Fruit fly (Drosophila melanogaster) whole organism, embryonic: Measurements from ENCODE around the gene CG34008.

Experiments
- CG11093 ChIP-seq: fragments of 200-800 bp; sonication (Bioruptor generic); IDR thresholded peaks from 3 replicates; pipeline ENCODE4 v1.3.6; 2022; ENCODE audit warnings: missing biosample characterization, missing genetic modification characterization
- CG11695 ChIP-seq: fragments of 200-800 bp; sonication (Bioruptor generic); IDR thresholded peaks from 3 replicates; pipeline ENCODE4 v1.3.6; 2022; ENCODE audit warnings: missing biosample characterization, missing genetic modification characterization
- CG12391 ChIP-seq: fragments of 200-800 bp; sonication (Bioruptor generic); optimal IDR thresholded peaks from 3 replicates; lab custom pipeline; 2018; ENCODE audit warnings: missing biosample characterization, mild to moderate bottlenecking, missing genetic modification characterization, moderate library complexity
- CG13123 ChIP-seq: fragments of 200-800 bp; sonication (Bioruptor generic); optimal IDR thresholded peaks from 2 replicates; lab custom pipeline; 2016; ENCODE audit warnings: missing biosample characterization, missing genetic modification characterization
- CG13775 ChIP-seq: fragments of 200-800 bp; sonication (Bioruptor generic); optimal IDR thresholded peaks from 3 replicates; lab custom pipeline; 2017; ENCODE audit warnings: missing biosample characterization, mild to moderate bottlenecking, missing genetic modification characterization
- CG17568 ChIP-seq: fragments of 200-800 bp; sonication (Bioruptor generic); optimal IDR thresholded peaks from 2 replicates; lab custom pipeline; 2018; ENCODE audit warnings: missing biosample characterization, mild to moderate bottlenecking, missing genetic modification characterization, moderate library complexity
- CG1792 ChIP-seq: fragments of 200-800 bp; sonication (Bioruptor generic); optimal IDR thresholded peaks from 2 replicates; lab custom pipeline; 2016; ENCODE audit warnings: missing biosample characterization, missing genetic modification characterization
- CG32532 ChIP-seq: fragments of 200-800 bp; sonication (Bioruptor generic); IDR thresholded peaks from 2 replicates; pipeline ENCODE4 v1.3.6; 2022; ENCODE audit warnings: missing biosample characterization, missing genetic modification characterization
- CG3726 ChIP-seq: fragments of 200-800 bp; sonication (Bioruptor generic); IDR thresholded peaks from 3 replicates; pipeline ENCODE4, ENCODE4 v1.3.6; 2022; ENCODE audit warnings: missing biosample characterization, missing genetic modification characterization
- CG6654 ChIP-seq: fragments of 200-800 bp; sonication (Bioruptor generic); optimal IDR thresholded peaks from 2 replicates; lab custom pipeline; 2017; ENCODE audit warnings: missing biosample characterization, mild to moderate bottlenecking, missing genetic modification characterization
- CG6683 ChIP-seq: fragments of 200-800 bp; sonication (Bioruptor generic); optimal IDR thresholded peaks from 2 replicates; lab custom pipeline; 2017; ENCODE audit warnings: missing biosample characterization, mild to moderate bottlenecking, missing genetic modification characterization, missing genetic modification reagents
- CG7556 ChIP-seq: fragments of 200-800 bp; sonication (Bioruptor generic); optimal IDR thresholded peaks from 2 replicates; lab custom pipeline; 2017; ENCODE audit warnings: missing biosample characterization, mild to moderate bottlenecking, missing genetic modification characterization
- CG8290 ChIP-seq, 3 experiments: fragments of 200-800 bp; sonication (Bioruptor generic); optimal IDR thresholded peaks; 2 replicates each; lab custom pipeline; 2016 to 2019; ENCODE audit warnings: missing biosample characterization in 3 of 3, missing genetic modification characterization in 3 of 3, mild to moderate bottlenecking in 2 of 3, moderate library complexity in 1 of 3
- CG8944 ChIP-seq: fragments of 200-800 bp; sonication (Bioruptor generic); optimal IDR thresholded peaks from 3 replicates; lab custom pipeline; 2016; ENCODE audit warnings: missing biosample characterization, missing genetic modification characterization
- D ChIP-seq, 2 experiments: fragments of 200-800 bp in 1 of 2; fragments of >200 bp in 1 of 2; sonication (Bioruptor generic) in 1 of 2; optimal IDR thresholded peaks; 2 replicates in 1 of 2; 3 replicates in 1 of 2; lab custom pipeline; 2017; ENCODE audit warnings: mild to moderate bottlenecking in 1 of 2, missing biosample characterization in 1 of 2, missing genetic modification characterization in 1 of 2, missing genetic modification reagents in 1 of 2
- D19B ChIP-seq: fragments of 200-800 bp; sonication (Bioruptor generic); optimal IDR thresholded peaks from 2 replicates; lab custom pipeline; 2017; ENCODE audit warnings: missing biosample characterization, mild to moderate bottlenecking, missing genetic modification characterization
- Doc3 ChIP-seq: fragments of 200-800 bp; sonication (Bioruptor generic); IDR thresholded peaks from 3 replicates; pipeline ENCODE4 v1.3.6; 2022; ENCODE audit warnings: missing biosample characterization, missing genetic modification characterization; ENCODE audit not compliant: partially characterized antibody
- E2f1 ChIP-seq: fragments of 200-800 bp; sonication (Bioruptor generic); IDR thresholded peaks from 2 replicates; pipeline ENCODE4 v1.3.6; 2022; ENCODE audit warnings: missing biosample characterization, missing genetic modification characterization
- Fer3 ChIP-seq: fragments of 200-800 bp; sonication (Bioruptor generic); optimal IDR thresholded peaks from 2 replicates; lab custom pipeline; 2018; ENCODE audit warnings: missing biosample characterization, mild to moderate bottlenecking, missing genetic modification characterization, moderate library complexity
- H2.0 ChIP-seq: fragments of 200-800 bp; sonication (Bioruptor generic); IDR thresholded peaks from 2 replicates; pipeline ENCODE4 v1.3.6; 2022; ENCODE audit warnings: missing biosample characterization, missing genetic modification characterization
- Lim3 ChIP-seq: fragments of 200-800 bp; sonication (Bioruptor generic); IDR thresholded peaks from 2 replicates; pipeline ENCODE4 v1.3.6; 2022; ENCODE audit warnings: missing biosample characterization, missing genetic modification characterization
- MESR4 ChIP-seq: fragments of 200-800 bp; sonication (Bioruptor generic); optimal IDR thresholded peaks from 2 replicates; lab custom pipeline; 2018; ENCODE audit warnings: missing biosample characterization, mild to moderate bottlenecking, missing genetic modification characterization, moderate library complexity
- MTF-1 ChIP-seq: fragments of 200-800 bp; sonication (Bioruptor generic); optimal IDR thresholded peaks from 2 replicates; lab custom pipeline; 2018; ENCODE audit warnings: missing biosample characterization, mild to moderate bottlenecking, missing genetic modification characterization, borderline replicate concordance
- Mad ChIP-seq: fragments of 200-800 bp; sonication (Bioruptor generic); optimal IDR thresholded peaks from 2 replicates; lab custom pipeline; 2016; ENCODE audit warnings: missing biosample characterization, missing genetic modification characterization
- Max ChIP-seq: fragments of 200-800 bp; sonication (Bioruptor generic); optimal IDR thresholded peaks from 2 replicates; lab custom pipeline; 2016; ENCODE audit warnings: missing biosample characterization, mild to moderate bottlenecking, missing genetic modification characterization
- NFAT ChIP-seq: fragments of 200-800 bp; sonication (Bioruptor generic); IDR thresholded peaks from 2 replicates; pipeline ENCODE4 v1.3.6; 2022; ENCODE audit warnings: missing biosample characterization, missing genetic modification characterization
- Oli ChIP-seq: fragments of 200-800 bp; sonication (Bioruptor generic); optimal IDR thresholded peaks from 2 replicates; lab custom pipeline; 2018; ENCODE audit warnings: missing biosample characterization, mild to moderate bottlenecking, missing genetic modification characterization, moderate library complexity
- PHDP ChIP-seq: fragments of 200-800 bp; sonication (Bioruptor generic); optimal IDR thresholded peaks from 3 replicates; lab custom pipeline; 2018; ENCODE audit warnings: missing biosample characterization, mild to moderate bottlenecking, missing genetic modification characterization, moderate library complexity
- Rfx ChIP-seq: fragments of 200-800 bp; sonication (Bioruptor generic); IDR thresholded peaks from 2 replicates; pipeline ENCODE4 v1.3.6; 2022; ENCODE audit warnings: missing biosample characterization, missing genetic modification characterization
- Sry-δ ChIP-seq: fragments of 200-800 bp; sonication (Bioruptor generic); optimal IDR thresholded peaks from 2 replicates; lab custom pipeline; 2016; ENCODE audit warnings: missing biosample characterization, missing genetic modification characterization
- Taf1 ChIP-seq: fragments of 200-800 bp; sonication (Bioruptor generic); IDR thresholded peaks from 2 replicates; pipeline ENCODE4 v1.3.6; 2022; ENCODE audit warnings: missing biosample characterization, missing genetic modification characterization
- bowl ChIP-seq: fragments of 200-800 bp; sonication (Bioruptor generic); IDR thresholded peaks from 2 replicates; pipeline ENCODE4 v1.3.6; 2022; ENCODE audit warnings: missing biosample characterization, missing genetic modification characterization
- bsh ChIP-seq, 2 experiments: fragments of 200-800 bp; sonication (Bioruptor generic); optimal IDR thresholded peaks; 2 replicates each; lab custom pipeline; 2017 to 2018; ENCODE audit warnings: mild to moderate bottlenecking in 2 of 2, missing biosample characterization in 2 of 2, missing genetic modification characterization in 2 of 2, moderate library complexity in 1 of 2
- chinmo ChIP-seq: fragments of 200-800 bp; sonication (Bioruptor generic); IDR thresholded peaks from 4 replicates; pipeline ENCODE4 v1.3.6; 2022; ENCODE audit warnings: missing biosample characterization, missing genetic modification characterization; ENCODE audit not compliant: partially characterized antibody
- crc ChIP-seq: fragments of 200-800 bp; sonication (Bioruptor generic); optimal IDR thresholded peaks from 2 replicates; lab custom pipeline; 2016; ENCODE audit warnings: missing biosample characterization, missing genetic modification characterization
- danr ChIP-seq: fragments of 200-800 bp; sonication (Bioruptor generic); IDR thresholded peaks from 2 replicates; pipeline ENCODE4 v1.3.6; 2022; ENCODE audit warnings: missing biosample characterization, missing genetic modification characterization
- emc ChIP-seq: fragments of 200-800 bp; sonication (Bioruptor generic); optimal IDR thresholded peaks from 2 replicates; lab custom pipeline; 2016; ENCODE audit warnings: missing biosample characterization, missing genetic modification characterization
- fd102C ChIP-seq: fragments of 200-800 bp; sonication (Bioruptor generic); optimal IDR thresholded peaks from 2 replicates; lab custom pipeline; 2018; ENCODE audit warnings: missing biosample characterization, mild to moderate bottlenecking, missing genetic modification characterization, moderate library complexity
- fd96Cb ChIP-seq: fragments of 200-800 bp; sonication (Bioruptor generic); optimal IDR thresholded peaks from 2 replicates; lab custom pipeline; 2018; ENCODE audit warnings: missing biosample characterization, mild to moderate bottlenecking, missing genetic modification characterization, moderate library complexity
- lbe ChIP-seq: fragments of 200-800 bp; sonication (Bioruptor generic); optimal IDR thresholded peaks from 2 replicates; lab custom pipeline; 2016; ENCODE audit warnings: missing biosample characterization, mild to moderate bottlenecking, missing genetic modification characterization
- mld ChIP-seq: fragments of 200-800 bp; sonication (Bioruptor generic); IDR thresholded peaks from 3 replicates; pipeline ENCODE4 v1.3.6; 2022; ENCODE audit warnings: missing biosample characterization, missing genetic modification characterization; ENCODE audit not compliant: partially characterized antibody
- otp ChIP-seq: fragments of 200-800 bp; sonication (Bioruptor generic); IDR thresholded peaks from 3 replicates; pipeline ENCODE4, ENCODE4 v1.3.6; 2022; ENCODE audit warnings: missing biosample characterization, missing genetic modification characterization
- ranshi ChIP-seq: fragments of 200-800 bp; sonication (Bioruptor generic); IDR thresholded peaks from 2 replicates; pipeline ENCODE4 v1.3.6; 2022; ENCODE audit warnings: missing biosample characterization, missing genetic modification characterization
- ro ChIP-seq: fragments of 200-800 bp; sonication (Bioruptor generic); IDR thresholded peaks from 2 replicates; pipeline ENCODE4 v1.3.6; 2022; ENCODE audit warnings: missing biosample characterization, missing genetic modification characterization
- sob ChIP-seq: fragments of 200-800 bp; sonication (Bioruptor generic); IDR thresholded peaks from 2 replicates; pipeline ENCODE4 v1.3.6; 2022; ENCODE audit warnings: missing biosample characterization, missing genetic modification characterization
- tio ChIP-seq: fragments of 200-800 bp; sonication (Bioruptor generic); optimal IDR thresholded peaks from 2 replicates; lab custom pipeline; 2017; ENCODE audit warnings: missing biosample characterization, missing genetic modification characterization, inconsistent platforms
- trh ChIP-seq: fragments of 200-800 bp; sonication (Bioruptor generic); optimal IDR thresholded peaks from 2 replicates; lab custom pipeline; 2016; ENCODE audit warnings: missing biosample characterization, missing genetic modification characterization

CG34008 gene

dm6 chr3R:20587630-20588479 lies 6.5 kb upstream of the CG34008 start, which contains the start of gene Septin2 (continued):
- TF ChIP-seq Oli (tag; lab: Kevin White, UChicago) (peak; percentile 86), fd102C (GFP tag; lab: Kevin White, UChicago) (no peak), CG11093 (peak; percentile 31; the same call in 1 of the 3 replicates), Doc3 (no peak), otp (GFP tag; lab: Robert Waterston, UW) (no peak; the same call in 2 of the 3 replicates), NFAT (GFP tag; lab: Robert Waterston, UW) (no peak), CG8290 (GFP tag; optimal IDR thresholded peaks at IDR 0.05; lab: Kevin White, UChicago) (peak; percentile 37), CG8290 (tag; optimal IDR thresholded peaks at IDR 0.05; lab: Kevin White, UChicago) (peak in 1 of 2 experiments; percentile 61), danr (GFP tag; lab: Robert Waterston, UW) (peak; percentile 44; the same call in 1 of the 2 replicates), fd96Cb (tag; lab: Kevin White, UChicago) (peak; percentile 85), bowl (GFP tag; lab: Robert Waterston, UW) (no peak), CG1792 (GFP tag; lab: Kevin White, UChicago) (peak; percentile 61), sob (GFP tag; lab: Robert Waterston, UW) (no peak), ranshi (GFP tag; lab: Robert Waterston, UW) (peak; percentile 47; the same call in 1 of the 2 replicates), D (optimal IDR thresholded peaks at IDR 0.05; lab: Kevin White, UChicago) (no peak), D (GFP tag; optimal IDR thresholded peaks at IDR 0.05; lab: Kevin White, UChicago) (peak; percentile 89), CG17568 (GFP tag; lab: Kevin White, UChicago) (peak; percentile 77), Taf1 (GFP tag; lab: Robert Waterston, UW) (no peak), CG6654 (GFP tag; lab: Kevin White, UChicago) (peak; percentile 69), CG32532 (GFP tag; lab: Robert Waterston, UW) (peak; percentile 28; the same call in 1 of the 2 replicates), Fer3 (tag; lab: Kevin White, UChicago) (peak; percentile 69), PHDP (tag; lab: Kevin White, UChicago) (peak; percentile 77), lbe (GFP tag; lab: Kevin White, UChicago) (peak; percentile 85), D19B (GFP tag; lab: Kevin White, UChicago) (peak; percentile 32), CG3726 (GFP tag; lab: Robert Waterston, UW) (no peak), H2.0 (GFP tag; lab: Robert Waterston, UW) (no peak), tio (GFP tag; lab: Kevin White, UChicago) (peak; percentile 88), bsh (GFP tag; optimal IDR thresholded peaks at IDR 0.05; lab: Kevin White, UChicago) (peak; percentile 79), MESR4 (peak; percentile 97), crc (peak; percentile 53), CG7556 (GFP tag; lab: Kevin White, UChicago) (peak; percentile 83), CG13775 (GFP tag; lab: Kevin White, UChicago) (peak; percentile 75), CG13123 (GFP tag; lab: Kevin White, UChicago) (peak; percentile 23), CG11695 (GFP tag; lab: Robert Waterston, UW) (peak; percentile 82), trh (GFP tag; lab: Kevin White, UChicago) (peak; percentile 19), E2f1 (GFP tag; lab: Robert Waterston, UW) (peak; percentile 52), mld (no peak), ro (GFP tag; lab: Robert Waterston, UW) (no peak), Sry-δ (peak; percentile 9), MTF-1 (GFP tag; lab: Kevin White, UChicago) (peak; percentile 65), chinmo (GFP tag; lab: Robert Waterston, UW) (0 out of 4 replicates have a peak, but pooled peaks have one; percentile 28), CG6683 (GFP tag; lab: Kevin White, UChicago) (peak; percentile 38), Rfx (GFP tag; lab: Robert Waterston, UW) (peak; percentile 29; the same call in 1 of the 2 replicates), CG12391 (tag; lab: Kevin White, UChicago) (peak; percentile 76), Lim3 (GFP tag; lab: Robert Waterston, UW) (no peak), emc (GFP tag; lab: Kevin White, UChicago) (no peak), Mad (GFP tag; lab: Kevin White, UChicago) (peak; percentile 38), Max (GFP tag; lab: Kevin White, UChicago) (peak; percentile 81), CG8944 (GFP tag; lab: Kevin White, UChicago) (no peak)
